Worm (Caenorhabditis elegans): ENCODE measurements around the gene snu-13.

Gene snu-13

DNA sequence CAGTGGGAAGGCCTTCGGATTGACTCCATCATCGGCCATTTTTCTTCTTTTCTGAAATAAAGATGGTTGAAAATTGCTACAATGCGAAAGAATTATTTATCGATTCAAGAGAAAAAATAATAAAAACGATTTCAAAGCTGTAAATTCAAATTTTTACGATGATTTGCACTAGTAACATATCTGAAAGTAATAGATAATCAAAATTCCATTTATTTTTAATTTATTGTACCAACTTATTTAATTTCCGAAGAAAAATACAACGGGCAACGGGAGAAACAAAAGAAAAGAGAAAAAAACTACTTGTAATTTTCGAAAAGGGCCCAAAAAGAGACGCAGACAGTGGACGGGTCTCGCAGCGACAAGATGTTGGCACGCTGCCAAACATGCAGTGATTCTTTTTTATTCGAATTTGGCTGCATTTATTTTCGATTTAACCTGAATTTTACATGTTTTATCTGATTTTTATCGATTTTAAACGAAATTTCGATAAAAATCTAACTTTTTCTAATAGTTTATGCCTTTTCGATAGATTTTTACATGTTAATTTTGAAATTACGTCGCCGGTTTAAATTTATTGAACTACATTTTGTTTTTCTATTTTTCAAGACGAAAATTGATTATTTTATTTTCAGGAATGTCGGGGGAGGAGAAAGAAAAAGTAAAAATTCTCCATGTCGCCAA is at the start of gene snu-13, which contains the start of gene rsp-7:
snu-13 (minus strand) TSS at position 51 of the 681 bp plus-strand sequence.
rsp-7 (plus strand) TSS at position 631 of the 681 bp plus-strand sequence.
- TF ChIP-seq unc-62 (GFP tag; optimal IDR thresholded peaks at IDR 0.05) (no peak), ceh-28 (tag; optimal IDR thresholded peaks at IDR 0.05) (no peak), lin-39 (tag; optimal IDR thresholded peaks at IDR 0.05) (peak; percentile 39), ceh-9 (tag; optimal IDR thresholded peaks at IDR 0.05) (no peak), R02D3.7 (tag; optimal IDR thresholded peaks at IDR 0.05) (peak; percentile 17), sea-2 (GFP tag; optimal IDR thresholded peaks at IDR 0.05) (no peak), nhr-11 (tag; optimal IDR thresholded peaks at IDR 0.05) (no peak), pqm-1 (tag; optimal IDR thresholded peaks at IDR 0.05) (peak; percentile 48), elt-3 (tag; optimal IDR thresholded peaks at IDR 0.05) (no peak), mdl-1 (tag; optimal IDR thresholded peaks at IDR 0.05) (no peak), hmg-11 (tag; optimal IDR thresholded peaks at IDR 0.05) (peak; percentile 63), mml-1 (tag; optimal IDR thresholded peaks at IDR 0.05) (no peak), skn-1 (tag; optimal IDR thresholded peaks at IDR 0.05) (peak; percentile 74), elt-2 (tag; optimal IDR thresholded peaks at IDR 0.05) (peak; percentile 48), nfya-1 (tag; optimal IDR thresholded peaks at IDR 0.05; ENCODE audit: insufficient read depth) (peak; percentile 88), snpc-4 (tag; optimal IDR thresholded peaks at IDR 0.05) (peak; percentile 79), nhr-12 (tag; optimal IDR thresholded peaks at IDR 0.05) (no peak), unc-39 (tag; optimal IDR thresholded peaks at IDR 0.05) (no peak), aly-2 (tag; optimal IDR thresholded peaks at IDR 0.05) (no peak), fkh-2 (tag; optimal IDR thresholded peaks at IDR 0.05) (no peak), elt-1 (tag; optimal IDR thresholded peaks at IDR 0.05) (no peak), nhr-25 (tag; optimal IDR thresholded peaks at IDR 0.05) (peak; percentile 84), ceh-16 (tag; optimal IDR thresholded peaks at IDR 0.05) (no peak), eor-1 (tag; optimal IDR thresholded peaks at IDR 0.05) (no peak), nhr-67 (tag; optimal IDR thresholded peaks at IDR 0.05) (no peak), zag-1 (tag; optimal IDR thresholded peaks at IDR 0.05) (no peak), fos-1 (tag; optimal IDR thresholded peaks at IDR 0.05) (no peak), ztf-11 (tag; optimal IDR thresholded peaks at IDR 0.05) (no peak), ama-1 (optimal IDR thresholded peaks at IDR 0.05) (no peak), nhr-237 (tag; optimal IDR thresholded peaks at IDR 0.05) (no peak), nhr-77 (tag; optimal IDR thresholded peaks at IDR 0.05) (no peak), daf-12 (tag; optimal IDR thresholded peaks at IDR 0.05) (no peak), nhr-28 (tag; optimal IDR thresholded peaks at IDR 0.05) (no peak), tbx-2 (tag; optimal IDR thresholded peaks at IDR 0.05) (no peak), jun-1 (tag; optimal IDR thresholded peaks at IDR 0.05) (no peak), lsy-12 (tag; optimal IDR thresholded peaks at IDR 0.05) (no peak), nhr-76 (tag; optimal IDR thresholded peaks at IDR 0.05) (no peak), fkh-10 (GFP tag; optimal IDR thresholded peaks at IDR 0.05) (no peak), ztf-4 (tag; optimal IDR thresholded peaks at IDR 0.05) (no peak), egl-27 (tag; optimal IDR thresholded peaks at IDR 0.05) (no peak), pha-4 (tag; optimal IDR thresholded peaks at IDR 0.05) (peak; percentile 86), lin-15B (tag; optimal IDR thresholded peaks at IDR 0.05) (peak; percentile 89), nhr-23 (tag; optimal IDR thresholded peaks at IDR 0.05) (peak; percentile 87), egl-5 (tag; optimal IDR thresholded peaks at IDR 0.05) (peak; percentile 70), nhr-43 (tag; optimal IDR thresholded peaks at IDR 0.05; ENCODE audit: poor library complexity, severe bottlenecking) (no peak), ceh-82 (tag; optimal IDR thresholded peaks at IDR 0.05) (no peak), ZK546.5 (tag; optimal IDR thresholded peaks at IDR 0.05) (no peak)

Data from whole organism, L3 larva.